Fruit fly (Drosophila melanogaster) S2 (cell line): ENCODE results near the gene Snmp2.

ENCODE experiments used
- CG8478 ChIP-seq: fragments of >200 bp; optimal IDR thresholded peaks from 2 replicates; lab custom pipeline; 2018
- CTCF ChIP-seq, 2 experiments: fragments of >200 bp; optimal IDR thresholded peaks; 2 replicates each; lab custom pipeline; 2018

dm6 chr3L:7747044-7747443 is 4.2 kb upstream of the Snmp2 start, which contains the start of gene CG13685:
- no peak for TF ChIP-seq CG8478 (lab: Kevin White, UChicago)
- no peak for TF ChIP-seq CTCF (optimal IDR thresholded peaks at IDR 0.05; lab: Kevin White, UChicago)
